Worm (Caenorhabditis elegans) whole organism, early embryonic: ENCODE data around the gene rgs-4.

Experiments used
- ceh-36 ChIP-seq: sonication (generic microtip); optimal IDR thresholded peaks from 2 replicates; lab custom pipeline; 2016; ENCODE audit warnings: missing genetic modification characterization, inconsistent platforms, missing compliant biosample characterization
- hmg-4 ChIP-seq: fragments of 200-800 bp; sonication (Bioruptor generic); optimal IDR thresholded peaks from 2 replicates; lab custom pipeline; 2018; ENCODE audit warnings: mild to moderate bottlenecking, missing genetic modification characterization, missing compliant biosample characterization
- tbx-37 ChIP-seq: fragments of 200-800 bp; sonication (Bioruptor generic); conservative IDR thresholded peaks from 2 replicates; pipeline ENCODE4 v1.3.6; 2022; ENCODE audit warnings: missing genetic modification reagents, missing genetic modification characterization, missing compliant biosample characterization

DNA sequence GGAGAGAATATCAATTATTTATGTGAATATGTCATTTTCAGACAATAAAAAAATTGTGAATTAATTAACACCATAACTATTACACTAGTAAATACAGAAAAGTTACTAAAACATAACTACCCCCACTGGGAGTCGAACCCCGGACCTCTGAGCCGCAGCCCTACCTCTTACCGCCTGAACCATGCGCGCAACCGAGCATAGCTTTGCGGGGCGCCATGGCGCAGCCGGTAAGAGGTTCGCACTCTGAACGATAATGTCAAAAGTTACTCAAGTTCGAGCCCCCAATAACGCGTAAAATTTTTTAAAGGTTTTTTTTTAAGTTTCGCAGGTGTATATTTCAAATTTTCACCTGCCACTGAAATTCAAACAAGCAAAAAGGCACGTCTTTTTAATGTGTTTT, 11.5 kb downstream of the rgs-4 start:
- TF ChIP-seq tbx-37 (GFP tag; lab: Robert Waterston, UW) = no peak
- TF ChIP-seq hmg-4 = no peak
- no peak for TF ChIP-seq ceh-36
